Worm (Caenorhabditis elegans) whole organism, L1 larva: ENCODE data around the gene str-209.

Source experiments
- C16A3.4 ChIP-seq: fragments of 150-350 bp; optimal IDR thresholded peaks from 2 replicates; lab custom pipeline; 2014; ENCODE audit warnings: missing biosample characterization, missing genetic modification characterization
- aha-1 ChIP-seq: fragments of 150-350 bp; optimal IDR thresholded peaks from 2 replicates; lab custom pipeline; 2014; ENCODE audit warnings: missing biosample characterization, missing genetic modification characterization
- blmp-1 ChIP-seq: fragments of 150-350 bp; optimal IDR thresholded peaks from 2 replicates; lab custom pipeline; 2014; ENCODE audit warnings: missing biosample characterization, missing genetic modification characterization
- ceh-8 ChIP-seq: fragments of 200-800 bp; sonication (Bioruptor generic); optimal IDR thresholded peaks from 2 replicates; lab custom pipeline; 2018; ENCODE audit warnings: mild to moderate bottlenecking, missing genetic modification characterization, moderate library complexity, missing compliant biosample characterization
- dpl-1 ChIP-seq, 3 experiments: fragments of 150-350 bp in 2 of 3; sonication (generic microtip) in 1 of 3; optimal IDR thresholded peaks; 2 replicates each; lab custom pipeline; 2014 to 2017; ENCODE audit warnings: missing biosample characterization in 3 of 3, missing genetic modification characterization in 3 of 3, missing genetic modification reagents in 3 of 3
- dsc-1 ChIP-seq: sonication (generic microtip); optimal IDR thresholded peaks from 2 replicates; lab custom pipeline; 2016; ENCODE audit warnings: mild to moderate bottlenecking, missing genetic modification characterization, missing compliant biosample characterization
- efl-1 ChIP-seq, 4 experiments: fragments of 150-350 bp; optimal IDR thresholded peaks in 3 of 4; peaks in 1 of 4; 1 replicate in 1 of 4; 2 replicates in 3 of 4; lab custom pipeline; 2014; ENCODE audit warnings: missing biosample characterization in 2 of 4, missing genetic modification characterization in 2 of 4, missing genetic modification reagents in 2 of 4
- elt-2 ChIP-seq: sonication (generic microtip); optimal IDR thresholded peaks from 2 replicates; lab custom pipeline; 2016; ENCODE audit warnings: missing genetic modification characterization, mild to moderate bottlenecking, inconsistent platforms, missing compliant biosample characterization, missing genetic modification reagents
- elt-3 ChIP-seq, 6 experiments: fragments of 150-350 bp in 1 of 6; sonication (generic microtip); optimal IDR thresholded peaks; 2 replicates each; lab custom pipeline; 2017 to 2018; ENCODE audit warnings: missing biosample characterization in 6 of 6, missing genetic modification characterization in 6 of 6, inconsistent platforms in 1 of 6
- fkh-8 ChIP-seq: sonication (generic microtip); optimal IDR thresholded peaks from 2 replicates; lab custom pipeline; 2016; ENCODE audit warnings: mild to moderate bottlenecking, missing genetic modification characterization, missing compliant biosample characterization
- fos-1 ChIP-seq: fragments of 150-350 bp; optimal IDR thresholded peaks from 2 replicates; lab custom pipeline; 2014; ENCODE audit warnings: missing biosample characterization, missing genetic modification characterization
- hlh-4 ChIP-seq: sonication (generic microtip); optimal IDR thresholded peaks from 2 replicates; lab custom pipeline; 2016; ENCODE audit warnings: mild to moderate bottlenecking, missing genetic modification characterization, missing compliant biosample characterization
- hpl-2 ChIP-seq: fragments of 150-350 bp; optimal IDR thresholded peaks from 2 replicates; lab custom pipeline; 2014; ENCODE audit warnings: missing biosample characterization, missing genetic modification reagents, missing genetic modification characterization
- lin-14 ChIP-seq: fragments of 200-800 bp; sonication (Bioruptor generic); optimal IDR thresholded peaks from 2 replicates; lab custom pipeline; 2018; ENCODE audit warnings: mild to moderate bottlenecking, missing genetic modification characterization, moderate library complexity, missing compliant biosample characterization
- lin-35 ChIP-seq, 2 experiments: fragments of 150-350 bp; optimal IDR thresholded peaks; 2 replicates each; lab custom pipeline; 2014; ENCODE audit warnings: missing biosample characterization in 2 of 2, missing genetic modification characterization in 2 of 2, missing genetic modification reagents in 2 of 2
- lsy-2 ChIP-seq, 2 experiments: fragments of 150-350 bp; optimal IDR thresholded peaks; 2 replicates each; lab custom pipeline; 2014; ENCODE audit warnings: missing biosample characterization in 2 of 2, missing genetic modification characterization in 2 of 2
- mab-9 ChIP-seq: fragments of 200-800 bp; sonication (Bioruptor generic); IDR thresholded peaks from 2 replicates; pipeline ENCODE4 v1.3.6; 2022; ENCODE audit warnings: missing genetic modification reagents, missing genetic modification characterization, missing compliant biosample characterization
- mdl-1 ChIP-seq, 2 experiments: fragments of 150-350 bp; optimal IDR thresholded peaks; 2 replicates each; lab custom pipeline; 2014 to 2017; ENCODE audit warnings: missing biosample characterization in 2 of 2, missing genetic modification characterization in 2 of 2, inconsistent platforms in 1 of 2
- mep-1 ChIP-seq: fragments of 150-350 bp; optimal IDR thresholded peaks from 2 replicates; lab custom pipeline; 2014; ENCODE audit warnings: missing biosample characterization, missing genetic modification characterization
- nhr-12 ChIP-seq: sonication (generic microtip); optimal IDR thresholded peaks from 2 replicates; lab custom pipeline; 2017; ENCODE audit warnings: missing biosample characterization, missing genetic modification characterization
- nhr-20 ChIP-seq: sonication (generic microtip); optimal IDR thresholded peaks from 2 replicates; lab custom pipeline; 2016; ENCODE audit warnings: mild to moderate bottlenecking, missing genetic modification characterization, missing compliant biosample characterization
- nhr-47 ChIP-seq: sonication (generic microtip); optimal IDR thresholded peaks from 2 replicates; lab custom pipeline; 2016; ENCODE audit warnings: mild to moderate bottlenecking, missing genetic modification characterization, moderate library complexity, missing compliant biosample characterization
- nhr-71 ChIP-seq: sonication (generic microtip); optimal IDR thresholded peaks from 2 replicates; lab custom pipeline; 2016; ENCODE audit warnings: mild to moderate bottlenecking, missing genetic modification characterization, moderate library complexity, missing compliant biosample characterization
- nhr-77 ChIP-seq: fragments of 150-350 bp; optimal IDR thresholded peaks from 2 replicates; lab custom pipeline; 2014; ENCODE audit warnings: missing biosample characterization, missing genetic modification characterization
- nhr-85 ChIP-seq: sonication (generic microtip); peaks from one replicate; lab custom pipeline; 2016; ENCODE audit warnings: missing genetic modification characterization, inconsistent platforms, missing compliant biosample characterization
- rnt-1 ChIP-seq: sonication (generic microtip); optimal IDR thresholded peaks from 2 replicates; lab custom pipeline; 2016; ENCODE audit warnings: mild to moderate bottlenecking, missing genetic modification characterization, moderate library complexity, missing compliant biosample characterization
- swsn-7 ChIP-seq: sonication (generic microtip); optimal IDR thresholded peaks from 2 replicates; lab custom pipeline; 2016; ENCODE audit warnings: missing genetic modification characterization, missing compliant biosample characterization
- tlp-1 ChIP-seq: fragments of 150-350 bp; optimal IDR thresholded peaks from 2 replicates; lab custom pipeline; 2014; ENCODE audit warnings: missing biosample characterization, missing genetic modification characterization
- unc-30 ChIP-seq: sonication (generic microtip); optimal IDR thresholded peaks from 2 replicates; lab custom pipeline; 2017; ENCODE audit warnings: missing biosample characterization, missing genetic modification characterization
- unc-86 ChIP-seq: sonication (generic microtip); optimal IDR thresholded peaks from 2 replicates; lab custom pipeline; 2016; ENCODE audit warnings: missing genetic modification characterization, missing compliant biosample characterization
- zag-1 ChIP-seq: fragments of 150-350 bp; optimal IDR thresholded peaks from 2 replicates; lab custom pipeline; 2014; ENCODE audit warnings: missing biosample characterization, missing genetic modification characterization

The str-209 gene

DNA sequence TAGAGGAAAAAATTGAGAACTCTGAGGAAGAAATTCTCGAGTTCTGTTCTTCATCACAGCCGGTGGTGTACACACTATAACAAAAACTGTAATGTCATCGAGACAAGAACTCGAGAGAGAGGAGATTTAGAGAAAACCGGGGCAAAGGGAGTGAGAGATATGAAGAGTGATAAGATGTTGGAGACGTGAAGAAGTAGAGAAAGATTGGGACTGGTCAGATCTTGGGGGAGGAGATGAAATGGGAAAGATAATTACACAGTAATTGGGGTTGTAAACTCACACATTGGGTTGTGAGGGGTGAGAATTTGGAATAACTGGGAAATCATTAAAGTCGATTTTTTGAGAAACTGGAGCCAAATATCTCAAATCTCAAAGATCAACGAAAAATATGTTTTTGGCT lies 17.1 kb downstream of the str-209 start:
- TF ChIP-seq nhr-71 (tag; lab: Kevin White, UChicago) (peak; percentile 7), dpl-1 (GFP tag; optimal IDR thresholded peaks at IDR 0.05; lab: Kevin White, UChicago) (no peak), rnt-1 (tag; lab: Kevin White, UChicago) (no peak), nhr-85 (tag; lab: Kevin White, UChicago) (peak; percentile 77), efl-1 (optimal IDR thresholded peaks at IDR 0.05; lab: Kevin White, UChicago) (no peak), efl-1 (GFP tag; optimal IDR thresholded peaks at IDR 0.05 in 1 of 2; lab: Kevin White, UChicago) (peak in 1 of 2 experiments; percentile 78)
- TF ChIP-seq, all 84 proteins: peak for 3

ce11 chrV:4967238-4967637 lies 18.5 kb downstream of the str-209 start:
- TF ChIP-seq nhr-47 (tag; lab: Kevin White, UChicago) (peak; percentile 10), ceh-8 (peak; percentile 83), nhr-71 (tag; lab: Kevin White, UChicago) (peak; percentile 15), mep-1 (tag; lab: Kevin White, UChicago) (no peak), lin-14 (peak; percentile 66), aha-1 (tag; lab: Kevin White, UChicago) (no peak), dsc-1 (peak; percentile 60), mab-9 (GFP tag; lab: Robert Waterston, UW) (no peak), lin-35 (GFP tag; optimal IDR thresholded peaks at IDR 0.05; lab: Kevin White, UChicago) (no peak)

DNA sequence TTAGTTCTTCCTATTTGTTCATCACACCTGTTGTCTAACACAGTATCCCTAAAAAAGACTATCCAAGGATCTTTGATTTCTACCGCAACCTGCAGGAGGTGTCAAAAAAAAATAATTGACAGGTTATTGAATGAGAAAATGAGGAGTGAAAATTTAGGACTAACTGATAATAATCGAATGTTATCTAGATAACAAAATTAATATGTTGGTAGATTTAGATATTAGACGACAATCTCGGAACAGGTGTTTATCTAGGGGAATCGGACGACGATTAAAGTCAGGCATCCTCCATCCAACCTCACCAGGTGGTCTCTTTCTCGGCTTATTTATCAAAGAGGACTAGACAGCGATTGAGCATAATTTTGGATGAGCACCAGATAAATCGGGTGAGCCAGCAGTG lies 20.0 kb downstream of the str-209 start:
- TF ChIP-seq nhr-12 (tag; lab: Kevin White, UChicago): no peak

DNA sequence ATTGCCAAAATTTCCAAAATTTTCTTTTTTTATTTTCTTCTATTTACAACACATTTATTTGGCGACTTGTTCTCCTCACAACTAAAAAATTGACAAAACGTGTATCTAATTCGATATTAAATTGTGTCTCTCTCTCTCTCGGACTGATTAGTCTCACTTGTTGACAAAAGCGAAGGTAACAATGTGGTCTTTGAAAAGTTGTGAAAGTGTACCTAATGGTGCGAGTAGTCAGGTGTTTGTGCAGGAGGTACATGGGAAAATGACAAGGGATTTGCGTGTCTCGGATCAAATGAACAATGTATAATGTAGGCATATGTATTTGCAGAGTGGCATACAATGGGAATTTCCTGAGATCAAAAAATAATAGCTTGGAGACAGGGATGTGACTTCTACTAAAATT lies 20.8 kb downstream of the str-209 start:
- TF ChIP-seq nhr-20 (tag; lab: Kevin White, UChicago) (peak; percentile 35), lin-35 (GFP tag; optimal IDR thresholded peaks at IDR 0.05; lab: Kevin White, UChicago) (peak in 1 of 2 experiments; percentile 48), blmp-1 (peak; percentile 79), elt-3 (tag; optimal IDR thresholded peaks at IDR 0.05; lab: Kevin White, UChicago) (peak in 1 of 6 experiments; percentile 25), elt-2 (tag; lab: Kevin White, UChicago) (peak; percentile 14), fkh-8 (peak; percentile 19), zag-1 (tag; lab: Kevin White, UChicago) (no peak), tlp-1 (tag; lab: Kevin White, UChicago) (no peak), hlh-4 (tag; lab: Kevin White, UChicago) (no peak), lin-14 (no peak), nhr-85 (tag; lab: Kevin White, UChicago) (no peak), dpl-1 (GFP tag; optimal IDR thresholded peaks at IDR 0.05; lab: Kevin White, UChicago) (no peak), mdl-1 (tag; optimal IDR thresholded peaks at IDR 0.05; lab: Kevin White, UChicago) (peak in 1 of 2 experiments; percentile 5), nhr-71 (tag; lab: Kevin White, UChicago) (peak; percentile 22), unc-30 (tag; lab: Kevin White, UChicago) (no peak)

DNA sequence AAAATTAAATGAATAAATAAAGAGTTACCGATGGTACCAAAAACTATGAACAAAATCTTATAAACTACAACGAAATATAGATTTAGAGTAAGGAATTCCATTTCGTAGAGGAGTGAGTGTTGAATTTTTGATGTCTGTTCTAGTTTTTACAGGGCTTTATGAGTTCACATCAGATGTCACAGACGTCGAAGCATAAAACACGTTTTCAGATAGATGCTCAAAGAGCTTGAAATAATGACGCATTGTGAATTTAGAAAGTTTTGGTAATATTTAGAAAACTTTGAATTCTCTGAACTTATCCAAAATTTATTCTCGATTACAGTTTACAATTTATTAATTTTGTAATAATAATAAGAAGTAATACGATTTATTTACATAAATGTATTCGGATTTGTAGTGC lies 24.2 kb downstream of the str-209 start, which contains the start of gene srsx-9:
srsx-9 (minus strand) TSS at position 101 of the 400 bp plus-strand sequence.
- TF ChIP-seq swsn-7 (tag; lab: Kevin White, UChicago) (no peak), fos-1 (tag; lab: Kevin White, UChicago) (no peak), C16A3.4 (tag; lab: Kevin White, UChicago) (no peak), rnt-1 (tag; lab: Kevin White, UChicago) (no peak), lsy-2 (tag; optimal IDR thresholded peaks at IDR 0.05; lab: Kevin White, UChicago) (no peak), hpl-2 (GFP tag; lab: Kevin White, UChicago) (no peak), elt-3 (tag; optimal IDR thresholded peaks at IDR 0.05; lab: Kevin White, UChicago) (no peak), elt-2 (tag; lab: Kevin White, UChicago) (no peak), unc-86 (no peak), lin-14 (no peak), hlh-4 (tag; lab: Kevin White, UChicago) (no peak), mdl-1 (tag; optimal IDR thresholded peaks at IDR 0.05; lab: Kevin White, UChicago) (no peak), lin-35 (GFP tag; optimal IDR thresholded peaks at IDR 0.05; lab: Kevin White, UChicago) (no peak), nhr-77 (no peak)
